Fruit fly (Drosophila melanogaster) whole organism, wandering third instar larva: ENCODE measurements around the gene CG15023.

Experiments used
- foxo ChIP-seq, 2 experiments: fragments of 200-800 bp; sonication (Bioruptor generic); optimal IDR thresholded peaks; 2 replicates in 1 of 2; 3 replicates in 1 of 2; lab custom pipeline; 2016 to 2017; ENCODE audit warnings: missing biosample characterization in 2 of 2, missing genetic modification characterization in 2 of 2
- pan ChIP-seq: fragments of >200 bp; optimal IDR thresholded peaks from 2 replicates; lab custom pipeline; 2017

dm6 chr3L:4477656-4478254, 16.5 kb upstream of the CG15023 start:
- TF ChIP-seq pan (lab: Kevin White, UChicago): no peak
- no peak for TF ChIP-seq foxo (GFP tag; optimal IDR thresholded peaks at IDR 0.05; lab: Kevin White, UChicago)
